Fruit fly (Drosophila melanogaster): Measurements from ENCODE around the gene bam.
A peak's percentile ranks its signal among the peaks of the same experiment; 100 is the strongest.

The bam gene

dm6 chr3R:25275276-25275675, 30.4 kb upstream of the bam start (continued):
- TF ChIP-seq sd (tag; optimal IDR thresholded peaks at IDR 0.05), result no peak
- peak; percentile 61 for TF ChIP-seq odd (GFP tag; optimal IDR thresholded peaks at IDR 0.05)
- peak; percentile 77 for TF ChIP-seq sug (tag; optimal IDR thresholded peaks at IDR 0.05)
- TF ChIP-seq GATAe (GFP tag; conservative IDR thresholded peaks at IDR 0.05), result 0 out of 2 replicates have a peak, but pooled peaks have one; percentile 9
- 0 out of 3 replicates have a peak, but pooled peaks have one; percentile 17 for TF ChIP-seq CG11695 (GFP tag; IDR thresholded peaks at IDR 0.05)
- TF ChIP-seq sens (GFP tag), result peak; percentile 61
- no peak for TF ChIP-seq NC2α (GFP tag; optimal IDR thresholded peaks at IDR 0.05)
- TF ChIP-seq CG3163 (GFP tag; optimal IDR thresholded peaks at IDR 0.05), result no peak
- TF ChIP-seq C15 (GFP tag; IDR thresholded peaks at IDR 0.05), result no peak
- TF ChIP-seq CG6813 (GFP tag; optimal IDR thresholded peaks at IDR 0.05), result peak; percentile 25
- no peak for TF ChIP-seq Optix (GFP tag; IDR thresholded peaks at IDR 0.05)
- TF ChIP-seq CG12155 (GFP tag; optimal IDR thresholded peaks at IDR 0.05), result no peak
- TF ChIP-seq CG8765 (GFP tag; IDR thresholded peaks at IDR 0.05), result no peak
- peak; percentile 14 for TF ChIP-seq eyg (GFP tag; optimal IDR thresholded peaks at IDR 0.05)

- no peak for TF ChIP-seq CG17186 (GFP tag; optimal IDR thresholded peaks at IDR 0.05)
- no peak for TF ChIP-seq eyg (GFP tag; optimal IDR thresholded peaks at IDR 0.05)
- no peak for TF ChIP-seq hkb (optimal IDR thresholded peaks at IDR 0.05)
- no peak for TF ChIP-seq hkb (GFP tag; IDR thresholded peaks at IDR 0.05)
- no peak for TF ChIP-seq onecut (GFP tag; IDR thresholded peaks at IDR 0.05)
- TF ChIP-seq CG9817 (tag; optimal IDR thresholded peaks at IDR 0.05), result no peak
- TF ChIP-seq CG14710 (tag; optimal IDR thresholded peaks at IDR 0.05), result no peak
- no peak for TF ChIP-seq hbn (GFP tag; IDR thresholded peaks at IDR 0.05; ENCODE audit: partially characterized antibody)
- no peak for TF ChIP-seq CG34376 (GFP tag; optimal IDR thresholded peaks at IDR 0.05)
- no peak for TF ChIP-seq Six4 (GFP tag; optimal IDR thresholded peaks at IDR 0.05)
These were observed 28.6 kb upstream of the bam start, which contains the start of gene CG11878 for dm6 chr3R:25273537-25273936. Gene CG11878 (plus strand): TSS chr3R:25273837.

dm6 chr3R:25269909-25270308, 25.0 kb upstream of the bam start, which contains the start of the genes CG11889 and CG11891:
Gene CG11889 (plus strand): TSS chr3R:25270209.
Gene CG11891 (plus strand): TSS chr3R:25270209.
- TF ChIP-seq CG17359 (tag; optimal IDR thresholded peaks at IDR 0.05), result no peak
- peak; percentile 12 for TF ChIP-seq Med (GFP tag)

dm6 chr3R:25266751-25267150, 21.8 kb upstream of the bam start:
- no peak for TF ChIP-seq CG30431 (GFP tag; optimal IDR thresholded peaks at IDR 0.05)
- peak; percentile 92 for TF ChIP-seq Ets65A (GFP tag)

- TF ChIP-seq bigmax (GFP tag; optimal IDR thresholded peaks at IDR 0.05) (peak; percentile 55), cwo (GFP tag; optimal IDR thresholded peaks at IDR 0.05) (peak; percentile 96), Asciz (GFP tag; optimal IDR thresholded peaks at IDR 0.05) (no peak), sna (GFP tag; IDR thresholded peaks at IDR 0.05; ENCODE audit: partially characterized antibody) (peak; percentile 93), emc (GFP tag; optimal IDR thresholded peaks at IDR 0.05) (no peak), corto (GFP tag; optimal IDR thresholded peaks at IDR 0.05) (no peak), Sry-β (GFP tag; optimal IDR thresholded peaks at IDR 0.05) (peak; percentile 67), Mrtf (GFP tag; IDR thresholded peaks at IDR 0.05) (no peak), CG17912 (GFP tag; optimal IDR thresholded peaks at IDR 0.05) (peak; percentile 54), H15 (GFP tag; IDR thresholded peaks at IDR 0.05) (no peak), CG31388 (GFP tag; optimal IDR thresholded peaks at IDR 0.05) (no peak), CG8359 (GFP tag; optimal IDR thresholded peaks at IDR 0.05; ENCODE audit: borderline replicate concordance) (no peak), Dll (GFP tag; IDR thresholded peaks at IDR 0.05; ENCODE audit: partially characterized antibody) (peak; percentile 95), Gsc (GFP tag; IDR thresholded peaks at IDR 0.05) (no peak), otp (GFP tag; IDR thresholded peaks at IDR 0.05) (no peak), CG34376 (GFP tag; optimal IDR thresholded peaks at IDR 0.05) (no peak), CrebB (tag; optimal IDR thresholded peaks at IDR 0.05) (peak; percentile 11), Lhr (GFP tag; optimal IDR thresholded peaks at IDR 0.05) (peak; percentile 64), Opbp (GFP tag; IDR thresholded peaks at IDR 0.05; ENCODE audit: partially characterized antibody) (peak; percentile 97)
These were observed 20.8 kb upstream of the bam start, which contains the start of the genes GlnRS and RIOK2 for dm6 chr3R:25265589-25266201. Gene GlnRS (minus strand): TSS chr3R:25265721. Gene RIOK2 (plus strand): TSS chr3R:25265844.
